Fruit fly (Drosophila melanogaster): ENCODE measurements around the gene CG7872.

Gene CG7872

DNA sequence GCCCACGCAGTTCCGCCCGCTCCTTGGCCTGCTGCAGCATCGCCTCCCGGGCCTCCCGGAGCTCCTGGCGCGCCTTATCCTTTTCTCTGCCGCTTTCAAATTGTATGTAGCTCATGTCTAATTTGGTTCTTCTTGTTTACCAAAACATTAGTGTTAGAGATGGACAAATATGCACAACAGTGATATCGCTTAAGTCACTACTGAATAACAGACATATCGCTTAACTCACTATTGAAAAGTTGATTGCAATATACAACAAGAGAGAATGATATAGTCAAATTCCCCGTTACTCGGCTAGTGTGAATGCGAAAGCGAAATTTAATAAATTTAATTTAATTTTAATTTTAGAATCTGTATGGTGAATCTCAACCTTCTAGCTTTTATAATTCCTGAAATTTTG, 3.6 kb upstream of the CG7872 start, which contains the start of gene CG9213 (continued):
- TF ChIP-seq nerfin-2 (GFP tag; IDR thresholded peaks at IDR 0.05; ENCODE audit: partially characterized antibody) = peak; percentile 68; the same call in 1 of the 2 replicates
- no peak for TF ChIP-seq CG4820 (GFP tag; optimal IDR thresholded peaks at IDR 0.05)
- TF ChIP-seq CG34224 (GFP tag; IDR thresholded peaks at IDR 0.05; ENCODE audit: partially characterized antibody) = peak; percentile 86
- TF ChIP-seq Adf1 (GFP tag; IDR thresholded peaks at IDR 0.05) = no peak
- TF ChIP-seq CG2120 (GFP tag; optimal IDR thresholded peaks at IDR 0.05) = peak; percentile 25
- TF ChIP-seq CG9932 (GFP tag; IDR thresholded peaks at IDR 0.05) = peak; percentile 44; the same call in 1 of the 2 replicates
- TF ChIP-seq CG6254 (GFP tag; optimal IDR thresholded peaks at IDR 0.05) = no peak
- TF ChIP-seq CG12391 (tag; optimal IDR thresholded peaks at IDR 0.05) = peak; percentile 0
- no peak for TF ChIP-seq CG18619 (GFP tag; optimal IDR thresholded peaks at IDR 0.05)
- TF ChIP-seq chn (GFP tag; optimal IDR thresholded peaks at IDR 0.05) = no peak
- peak; percentile 84 for TF ChIP-seq amos (GFP tag; IDR thresholded peaks at IDR 0.05; ENCODE audit: partially characterized antibody)
- no peak for TF ChIP-seq CG32767 (GFP tag; IDR thresholded peaks at IDR 0.05)
- TF ChIP-seq Dref (GFP tag; IDR thresholded peaks at IDR 0.05) = peak; percentile 56
- TF ChIP-seq ttk (GFP tag; IDR thresholded peaks at IDR 0.05) = no peak
- TF ChIP-seq zen2 (GFP tag; IDR thresholded peaks at IDR 0.05; ENCODE audit: partially characterized antibody) = peak; percentile 58; the same call in 2 of the 3 replicates
- no peak for TF ChIP-seq salm (tag; optimal IDR thresholded peaks at IDR 0.05)
- TF ChIP-seq CG12155 (GFP tag; optimal IDR thresholded peaks at IDR 0.05) = no peak
- 0 out of 4 replicates have a peak, but pooled peaks have one; percentile 40 for TF ChIP-seq chinmo (GFP tag; IDR thresholded peaks at IDR 0.05; ENCODE audit: partially characterized antibody)
- peak; percentile 78 for TF ChIP-seq BEAF-32 (GFP tag; optimal IDR thresholded peaks at IDR 0.05)
- no peak for TF ChIP-seq CG18476 (GFP tag; optimal IDR thresholded peaks at IDR 0.05)
- TF ChIP-seq H15 (GFP tag; IDR thresholded peaks at IDR 0.05) = no peak
- peak; percentile 87 for TF ChIP-seq Scr (GFP tag; IDR thresholded peaks at IDR 0.05; ENCODE audit: partially characterized antibody)
- no peak for TF ChIP-seq her (GFP tag; optimal IDR thresholded peaks at IDR 0.05)
- no peak for TF ChIP-seq CG12219 (GFP tag; optimal IDR thresholded peaks at IDR 0.05)
- peak; percentile 17 for TF ChIP-seq mam (GFP tag; optimal IDR thresholded peaks at IDR 0.05)
- peak; percentile 19 for TF ChIP-seq CG14710 (tag; optimal IDR thresholded peaks at IDR 0.05)
- TF ChIP-seq ranshi (GFP tag; IDR thresholded peaks at IDR 0.05) = no peak
- TF ChIP-seq sens (GFP tag) = peak; percentile 7
- no peak for TF ChIP-seq Six4 (GFP tag; optimal IDR thresholded peaks at IDR 0.05)
- TF ChIP-seq gem (tag; optimal IDR thresholded peaks at IDR 0.05) = no peak
- no peak for TF ChIP-seq CG12071 (GFP tag; optimal IDR thresholded peaks at IDR 0.05)
- no peak for TF ChIP-seq twi (tag; optimal IDR thresholded peaks at IDR 0.05)
- no peak for TF ChIP-seq D (optimal IDR thresholded peaks at IDR 0.05)
- no peak for TF ChIP-seq D (GFP tag; optimal IDR thresholded peaks at IDR 0.05)
- TF ChIP-seq phol (tag; optimal IDR thresholded peaks at IDR 0.05) = peak; percentile 10
- TF ChIP-seq pzg (GFP tag; optimal IDR thresholded peaks at IDR 0.05) = peak; percentile 54
- TF ChIP-seq CG8281 (tag; optimal IDR thresholded peaks at IDR 0.05) = peak; percentile 65
- 0 out of 3 replicates have a peak, but pooled peaks have one; percentile 14 for TF ChIP-seq Dbx (GFP tag; IDR thresholded peaks at IDR 0.05)
- TF ChIP-seq scrt (GFP tag; optimal IDR thresholded peaks at IDR 0.05) = no peak
- TF ChIP-seq sens-2 (GFP tag; IDR thresholded peaks at IDR 0.05) = no peak
- TF ChIP-seq CG42726 (GFP tag; IDR thresholded peaks at IDR 0.05; ENCODE audit: partially characterized antibody) = peak; percentile 56; the same call in 1 of the 2 replicates
- no peak for TF ChIP-seq PHDP (tag; optimal IDR thresholded peaks at IDR 0.05)
- TF ChIP-seq CG33213 (GFP tag; optimal IDR thresholded peaks at IDR 0.05) = no peak
- TF ChIP-seq otp (GFP tag; IDR thresholded peaks at IDR 0.05) = no peak
- 0 out of 2 replicates have a peak, but pooled peaks have one; percentile 12 for TF ChIP-seq Ptx1 (GFP tag; IDR thresholded peaks at IDR 0.05)
- 0 out of 3 replicates have a peak, but pooled peaks have one; percentile 44 for TF ChIP-seq CG34422 (GFP tag; IDR thresholded peaks at IDR 0.05)
- no peak for TF ChIP-seq CG8388 (GFP tag; optimal IDR thresholded peaks at IDR 0.05)
- peak; percentile 23 for TF ChIP-seq Xbp1 (GFP tag; optimal IDR thresholded peaks at IDR 0.05)
- TF ChIP-seq Stat92E (GFP tag; optimal IDR thresholded peaks at IDR 0.05) = no peak
- TF ChIP-seq zfh2 (GFP tag; optimal IDR thresholded peaks at IDR 0.05) = no peak

All from whole organism, embryonic.